Worm (Caenorhabditis elegans) whole organism, L2 larva: ENCODE results near the gene dhhc-10.

ENCODE experiments used
- C34F6.9 ChIP-seq: fragments of 150-350 bp; optimal IDR thresholded peaks from 2 replicates; lab custom pipeline; 2014; ENCODE audit warnings: missing biosample characterization, missing genetic modification characterization
- F13H6.1 ChIP-seq: sonication (generic microtip); optimal IDR thresholded peaks from 2 replicates; lab custom pipeline; 2016; ENCODE audit warnings: missing genetic modification characterization, missing compliant biosample characterization
- R02D3.7 ChIP-seq: fragments of 150-350 bp; optimal IDR thresholded peaks from 2 replicates; lab custom pipeline; 2014; ENCODE audit warnings: missing biosample characterization, missing genetic modification characterization
- Y55F3AM.14 ChIP-seq: fragments of 200-800 bp; sonication (Bioruptor generic); optimal IDR thresholded peaks from 2 replicates; lab custom pipeline; 2018; ENCODE audit warnings: mild to moderate bottlenecking, missing genetic modification characterization, missing compliant biosample characterization
- ZK546.5 ChIP-seq: sonication (generic microtip); optimal IDR thresholded peaks from 2 replicates; lab custom pipeline; 2017; ENCODE audit warnings: missing biosample characterization, missing genetic modification characterization
- ama-1 ChIP-seq: fragments of 150-350 bp; optimal IDR thresholded peaks from 2 replicates; lab custom pipeline; 2018; ENCODE audit warnings: inconsistent platforms
- blmp-1 ChIP-seq: sonication (generic microtip); optimal IDR thresholded peaks from 2 replicates; lab custom pipeline; 2017; ENCODE audit warnings: missing genetic modification characterization, mild to moderate bottlenecking, missing compliant biosample characterization, antibody characterized with exemption, moderate library complexity; ENCODE audit not compliant: insufficient read depth
- ceh-16 ChIP-seq: fragments of 150-350 bp; optimal IDR thresholded peaks from 2 replicates; lab custom pipeline; 2014; ENCODE audit warnings: missing biosample characterization, missing genetic modification characterization
- crh-2 ChIP-seq: sonication (generic microtip); optimal IDR thresholded peaks from 2 replicates; lab custom pipeline; 2017; ENCODE audit warnings: missing biosample characterization, missing genetic modification characterization
- dmd-4 ChIP-seq: sonication (generic microtip); optimal IDR thresholded peaks from 2 replicates; lab custom pipeline; 2017; ENCODE audit warnings: missing biosample characterization, missing genetic modification characterization
- egl-27 ChIP-seq: sonication (generic microtip); optimal IDR thresholded peaks from 3 replicates; lab custom pipeline; 2017; ENCODE audit warnings: missing biosample characterization, missing genetic modification reagents, missing genetic modification characterization
- fos-1 ChIP-seq: fragments of 150-350 bp; optimal IDR thresholded peaks from 2 replicates; lab custom pipeline; 2014; ENCODE audit warnings: missing biosample characterization, missing genetic modification characterization
- lin-11 ChIP-seq: fragments of 150-350 bp; sonication (generic microtip); optimal IDR thresholded peaks from 2 replicates; lab custom pipeline; 2014; ENCODE audit warnings: missing biosample characterization, missing genetic modification characterization, inconsistent platforms, mixed read lengths
- lin-13 ChIP-seq: fragments of 150-350 bp; optimal IDR thresholded peaks from 2 replicates; lab custom pipeline; 2014; ENCODE audit warnings: missing biosample characterization, missing genetic modification reagents, missing genetic modification characterization
- lin-39 ChIP-seq: fragments of 150-350 bp; optimal IDR thresholded peaks from 2 replicates; lab custom pipeline; 2014; ENCODE audit warnings: missing biosample characterization, missing genetic modification reagents, missing genetic modification characterization
- lsy-2 ChIP-seq, 2 experiments: fragments of 150-350 bp in 1 of 2; sonication (generic microtip) in 1 of 2; optimal IDR thresholded peaks; 2 replicates each; lab custom pipeline; 2014 to 2017; ENCODE audit warnings: missing biosample characterization in 2 of 2, missing genetic modification characterization in 2 of 2
- mab-5 ChIP-seq: fragments of 150-350 bp; optimal IDR thresholded peaks from 2 replicates; lab custom pipeline; 2014; ENCODE audit warnings: missing biosample characterization, missing genetic modification characterization
- mbf-1 ChIP-seq: sonication (generic microtip); optimal IDR thresholded peaks from 2 replicates; lab custom pipeline; 2017; ENCODE audit warnings: missing biosample characterization, missing genetic modification characterization
- mdl-1 ChIP-seq, 2 experiments: fragments of 150-350 bp in 1 of 2; sonication (generic microtip) in 1 of 2; optimal IDR thresholded peaks; 2 replicates each; lab custom pipeline; 2017; ENCODE audit warnings: missing biosample characterization in 2 of 2, missing genetic modification characterization in 2 of 2
- nhr-10 ChIP-seq: sonication (generic microtip); optimal IDR thresholded peaks from 2 replicates; lab custom pipeline; 2017; ENCODE audit warnings: missing biosample characterization, missing genetic modification characterization
- nhr-11 ChIP-seq: fragments of 150-350 bp; optimal IDR thresholded peaks from 2 replicates; lab custom pipeline; 2014; ENCODE audit warnings: missing biosample characterization, missing genetic modification characterization
- nhr-129 ChIP-seq: fragments of 150-350 bp; optimal IDR thresholded peaks from 2 replicates; lab custom pipeline; 2014; ENCODE audit warnings: missing biosample characterization, missing genetic modification characterization
- nhr-23 ChIP-seq: fragments of 150-350 bp; optimal IDR thresholded peaks from 2 replicates; lab custom pipeline; 2014; ENCODE audit warnings: missing biosample characterization, missing genetic modification reagents, missing genetic modification characterization
- nhr-237 ChIP-seq: fragments of 150-350 bp; optimal IDR thresholded peaks from 2 replicates; lab custom pipeline; 2014; ENCODE audit warnings: missing biosample characterization, missing genetic modification characterization
- nhr-25 ChIP-seq: fragments of 150-350 bp; sonication (generic microtip); optimal IDR thresholded peaks from 3 replicates; lab custom pipeline; 2014; ENCODE audit warnings: missing biosample characterization, missing genetic modification characterization
- nhr-6 ChIP-seq: fragments of 150-350 bp; optimal IDR thresholded peaks from 2 replicates; lab custom pipeline; 2014; ENCODE audit warnings: missing biosample characterization, missing genetic modification characterization
- peb-1 ChIP-seq: fragments of 150-350 bp; optimal IDR thresholded peaks from 2 replicates; lab custom pipeline; 2014; ENCODE audit warnings: missing biosample characterization, missing genetic modification characterization
- sem-4 ChIP-seq: fragments of 150-350 bp; optimal IDR thresholded peaks from 2 replicates; lab custom pipeline; 2014; ENCODE audit warnings: missing biosample characterization, missing genetic modification reagents, missing genetic modification characterization
- sma-3 ChIP-seq: sonication (generic microtip); optimal IDR thresholded peaks from 2 replicates; lab custom pipeline; 2016; ENCODE audit warnings: missing genetic modification reagents, missing genetic modification characterization, missing compliant biosample characterization
- sma-9 ChIP-seq, 2 experiments: fragments of 150-350 bp in 1 of 2; sonication (generic microtip) in 1 of 2; optimal IDR thresholded peaks; 2 replicates each; lab custom pipeline; 2014 to 2016; ENCODE audit warnings: missing genetic modification characterization in 2 of 2, mild to moderate bottlenecking in 1 of 2, missing biosample characterization in 1 of 2, missing compliant biosample characterization in 1 of 2, missing genetic modification reagents in 1 of 2, moderate library complexity in 1 of 2
- snpc-4 ChIP-seq: fragments of 150-350 bp; optimal IDR thresholded peaks from 2 replicates; lab custom pipeline; 2014; ENCODE audit warnings: missing biosample characterization, missing genetic modification characterization
- unc-39 ChIP-seq: fragments of 150-350 bp; optimal IDR thresholded peaks from 2 replicates; lab custom pipeline; 2014; ENCODE audit warnings: missing biosample characterization, missing genetic modification characterization
- unc-55 ChIP-seq: fragments of 150-350 bp; sonication (generic microtip); optimal IDR thresholded peaks from 3 replicates; lab custom pipeline; 2014; ENCODE audit warnings: missing biosample characterization, missing genetic modification reagents, missing genetic modification characterization
- zag-1 ChIP-seq: fragments of 150-350 bp; optimal IDR thresholded peaks from 2 replicates; lab custom pipeline; 2014; ENCODE audit warnings: missing biosample characterization, missing genetic modification characterization
- ztf-1 ChIP-seq: fragments of 200-800 bp; sonication (Bioruptor generic); conservative IDR thresholded peaks from 2 replicates; pipeline ENCODE4 v1.3.6; 2022; ENCODE audit warnings: missing genetic modification characterization, missing compliant biosample characterization
- ztf-11 ChIP-seq: sonication (generic microtip); optimal IDR thresholded peaks from 2 replicates; lab custom pipeline; 2017; ENCODE audit warnings: missing biosample characterization, missing genetic modification characterization
- ztf-4 ChIP-seq: fragments of 150-350 bp; optimal IDR thresholded peaks from 2 replicates; lab custom pipeline; 2014; ENCODE audit warnings: missing biosample characterization, missing genetic modification characterization

The dhhc-10 gene

ce11 chrX:4662293-4662825 is 44.6 kb upstream of the dhhc-10 start (continued):
- TF ChIP-seq nhr-129 (tag; lab: Kevin White, UChicago) (peak; percentile 81), C34F6.9 (tag; lab: Kevin White, UChicago) (peak; percentile 52), nhr-237 (tag; lab: Kevin White, UChicago) (no peak), ztf-11 (tag; lab: Kevin White, UChicago) (no peak)

DNA sequence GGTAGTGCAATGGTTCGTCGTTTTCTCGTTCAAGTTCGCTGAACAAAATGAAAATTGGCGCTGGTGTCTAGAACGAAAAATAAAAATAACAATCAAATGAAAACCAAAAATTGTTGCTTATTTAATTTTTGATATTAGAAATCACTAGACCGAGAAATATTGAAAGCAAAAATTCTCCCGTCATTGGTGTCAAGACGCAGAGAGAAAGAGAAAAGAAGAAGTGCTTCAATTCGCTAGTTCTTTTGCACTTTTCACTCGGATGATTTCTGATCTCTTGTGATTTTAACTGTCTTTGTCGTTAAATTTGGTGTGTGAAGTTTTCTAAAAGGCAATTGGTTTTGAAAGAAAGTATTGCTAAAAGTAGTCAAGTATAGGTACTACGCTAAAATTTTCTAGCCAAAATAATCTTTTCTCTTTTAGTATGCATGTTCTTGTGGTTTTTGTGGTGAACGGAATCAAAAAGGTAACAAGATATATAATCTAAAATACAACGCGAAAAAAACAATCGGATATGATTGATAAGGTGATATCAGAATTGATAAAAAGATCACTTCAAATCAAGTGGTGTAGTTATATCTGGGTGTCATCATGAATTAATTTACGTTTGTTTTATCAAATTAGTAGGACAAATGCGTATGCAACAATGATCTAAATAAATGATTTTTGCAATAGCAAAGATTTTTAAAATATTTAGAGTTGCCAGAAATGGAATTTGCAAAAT is 43.9 kb upstream of the dhhc-10 start:
- TF ChIP-seq Y55F3AM.14 (GFP tag; lab: Kevin White, UChicago) (no peak), peb-1 (tag; lab: Kevin White, UChicago) (no peak), ztf-4 (no peak), nhr-129 (tag; lab: Kevin White, UChicago) (peak; percentile 0), mdl-1 (tag; optimal IDR thresholded peaks at IDR 0.05; lab: Kevin White, UChicago) (no peak), lsy-2 (tag; optimal IDR thresholded peaks at IDR 0.05; lab: Kevin White, UChicago) (no peak), dmd-4 (tag; lab: Kevin White, UChicago) (no peak), nhr-6 (tag; lab: Kevin White, UChicago) (no peak), ama-1 (lab: Kevin White, UChicago) (no peak), ztf-1 (GFP tag; lab: Robert Waterston, UW) (no peak), sma-9 (GFP tag; optimal IDR thresholded peaks at IDR 0.05; lab: Kevin White, UChicago) (peak; percentile 75), sma-9 (tag; optimal IDR thresholded peaks at IDR 0.05; lab: Kevin White, UChicago) (no peak), unc-39 (tag; lab: Kevin White, UChicago) (no peak), ceh-16 (no peak), nhr-10 (no peak), egl-27 (tag; lab: Kevin White, UChicago) (no peak), fos-1 (tag; lab: Kevin White, UChicago) (peak; percentile 11), blmp-1 (tag; lab: Kevin White, UChicago) (peak; percentile 74), sma-3 (GFP tag; lab: Kevin White, UChicago) (no peak), unc-55 (GFP tag; lab: Kevin White, UChicago) (peak; percentile 1), snpc-4 (no peak)

DNA sequence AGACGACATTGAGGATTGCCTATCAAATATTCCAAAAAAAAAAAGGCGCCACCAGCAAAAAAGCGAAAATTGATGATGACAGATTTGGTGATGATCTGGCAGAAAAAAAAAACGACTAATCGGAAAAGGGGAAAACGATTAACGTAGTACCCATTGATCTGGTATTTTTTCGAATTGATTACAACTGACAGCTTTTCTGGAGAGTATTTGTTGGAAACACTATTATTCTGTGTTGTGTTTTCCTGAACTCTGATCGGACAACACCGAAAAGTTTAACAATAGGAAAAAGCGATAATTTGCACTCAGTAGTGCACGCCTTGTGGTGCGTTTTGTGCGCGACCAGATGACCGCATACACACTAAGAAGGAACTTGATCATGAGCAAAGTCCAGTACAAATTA is 42.3 kb upstream of the dhhc-10 start:
- TF ChIP-seq R02D3.7 (tag; lab: Kevin White, UChicago) (no peak), lin-11 (no peak), lin-39 (tag; lab: Kevin White, UChicago) (no peak), zag-1 (no peak), F13H6.1 (tag; lab: Kevin White, UChicago) (no peak), ztf-4 (no peak), crh-2 (tag; lab: Kevin White, UChicago) (no peak), nhr-23 (tag; lab: Kevin White, UChicago) (no peak), dmd-4 (tag; lab: Kevin White, UChicago) (no peak), sem-4 (no peak), C34F6.9 (tag; lab: Kevin White, UChicago) (no peak), mdl-1 (tag; optimal IDR thresholded peaks at IDR 0.05; lab: Kevin White, UChicago) (no peak), ZK546.5 (tag; lab: Kevin White, UChicago) (no peak), mbf-1 (tag; lab: Kevin White, UChicago) (no peak), unc-39 (tag; lab: Kevin White, UChicago) (no peak), mab-5 (tag; lab: Kevin White, UChicago) (no peak), ceh-16 (no peak), sma-3 (GFP tag; lab: Kevin White, UChicago) (no peak), nhr-11 (tag; lab: Kevin White, UChicago) (no peak), nhr-25 (tag; lab: Kevin White, UChicago) (no peak)

- no peak for TF ChIP-seq mdl-1 (tag; optimal IDR thresholded peaks at IDR 0.05; lab: Kevin White, UChicago)
- TF ChIP-seq dmd-4 (tag; lab: Kevin White, UChicago): no peak
- no peak for TF ChIP-seq unc-55 (GFP tag; lab: Kevin White, UChicago)
- no peak for TF ChIP-seq lin-13 (GFP tag; lab: Kevin White, UChicago)
- TF ChIP-seq crh-2 (tag; lab: Kevin White, UChicago): no peak
Observed at ce11 chrX:4667788-4668187, 39.2 kb upstream of the dhhc-10 start, which contains the start of gene mfsd-12. TSS of gene mfsd-12 (plus strand) at chrX:4668088.
